Fruit fly (Drosophila melanogaster) whole organism, wandering third instar larva: ENCODE measurements around the gene Gas8.

Experiments
- Abd-B ChIP-seq: fragments of >200 bp; optimal IDR thresholded peaks from 2 replicates; lab custom pipeline; 2017; ENCODE audit warnings: missing biosample characterization, missing genetic modification characterization
- CG32264 ChIP-seq: fragments of 200-800 bp; sonication (Bioruptor generic); optimal IDR thresholded peaks from 2 replicates; lab custom pipeline; 2016; ENCODE audit warnings: missing biosample characterization, missing genetic modification characterization
- CG9705 ChIP-seq: fragments of 200-800 bp; sonication (Bioruptor generic); optimal IDR thresholded peaks from 2 replicates; lab custom pipeline; 2018; ENCODE audit warnings: missing biosample characterization, mild to moderate bottlenecking, missing genetic modification characterization
- CrebA ChIP-seq: fragments of 200-800 bp; sonication (Bioruptor generic); optimal IDR thresholded peaks from 2 replicates; lab custom pipeline; 2016; ENCODE audit warnings: missing biosample characterization, mild to moderate bottlenecking, missing genetic modification characterization, borderline replicate concordance
- Dfd ChIP-seq: fragments of >200 bp; optimal IDR thresholded peaks from 2 replicates; lab custom pipeline; 2017; ENCODE audit warnings: missing biosample characterization, missing genetic modification characterization
- Dif ChIP-seq: fragments of 200-275, 200-300 bp; sonication (Bioruptor generic); optimal IDR thresholded peaks from 2 replicates; lab custom pipeline; 2018; ENCODE audit warnings: missing biosample characterization, missing genetic modification characterization; ENCODE audit not compliant: partially characterized antibody
- HLH106 ChIP-seq: fragments of 200-800 bp; optimal IDR thresholded peaks from 3 replicates; lab custom pipeline; 2019; ENCODE audit warnings: missing biosample characterization, mild to moderate bottlenecking, missing genetic modification characterization, moderate library complexity
- Hnf4 ChIP-seq: fragments of 200-800 bp; sonication (Bioruptor generic); optimal IDR thresholded peaks from 2 replicates; lab custom pipeline; 2016; ENCODE audit warnings: missing biosample characterization, mild to moderate bottlenecking, missing genetic modification characterization
- Hr78 ChIP-seq: fragments of >200 bp; optimal IDR thresholded peaks from 2 replicates; lab custom pipeline; 2017; ENCODE audit warnings: missing biosample characterization, missing genetic modification characterization
- Hr83 ChIP-seq: fragments of 200-300 bp; sonication (Bioruptor generic); optimal IDR thresholded peaks from 2 replicates; lab custom pipeline; 2016; ENCODE audit warnings: missing biosample characterization, mild to moderate bottlenecking, missing genetic modification characterization, moderate library complexity; ENCODE audit not compliant: poor library complexity, severe bottlenecking
- Jra ChIP-seq: sonication (Bioruptor generic); optimal IDR thresholded peaks from 2 replicates; lab custom pipeline; 2016; ENCODE audit warnings: missing biosample characterization, missing genetic modification characterization
- Myc ChIP-seq: fragments of >200 bp; optimal IDR thresholded peaks from 2 replicates; lab custom pipeline; 2017
- OdsH ChIP-seq: fragments of 200-800 bp; sonication (Bioruptor generic); optimal IDR thresholded peaks from 2 replicates; lab custom pipeline; 2016; ENCODE audit warnings: missing biosample characterization, mild to moderate bottlenecking, missing genetic modification characterization
- Rel ChIP-seq, 2 experiments: fragments of 200-800 bp; sonication (Bioruptor generic) in 1 of 2; optimal IDR thresholded peaks; 2 replicates in 1 of 2; 3 replicates in 1 of 2; lab custom pipeline; 2016 to 2019; ENCODE audit warnings: mild to moderate bottlenecking in 2 of 2, missing biosample characterization in 2 of 2, missing genetic modification characterization in 2 of 2, moderate library complexity in 1 of 2
- Sp1 ChIP-seq: fragments of 200-800 bp; sonication (Bioruptor generic); optimal IDR thresholded peaks from 3 replicates; lab custom pipeline; 2019; ENCODE audit warnings: missing biosample characterization, mild to moderate bottlenecking, missing genetic modification characterization, moderate library complexity
- Vsx2 ChIP-seq: fragments of 200-300, 225-300 bp; sonication (Bioruptor generic); optimal IDR thresholded peaks from 2 replicates; lab custom pipeline; 2018; ENCODE audit warnings: missing biosample characterization, missing genetic modification characterization; ENCODE audit not compliant: partially characterized antibody
- brk ChIP-seq: fragments of 200-800 bp; sonication (Bioruptor generic); optimal IDR thresholded peaks from 2 replicates; lab custom pipeline; 2016; ENCODE audit warnings: missing biosample characterization, mild to moderate bottlenecking, missing genetic modification characterization
- dmrt93B ChIP-seq: fragments of 200-800 bp; sonication (Bioruptor generic); optimal IDR thresholded peaks from 2 replicates; lab custom pipeline; 2018; ENCODE audit warnings: missing biosample characterization, mild to moderate bottlenecking, missing genetic modification characterization
- dsf ChIP-seq: sonication (Bioruptor generic); optimal IDR thresholded peaks from 2 replicates; lab custom pipeline; 2016; ENCODE audit warnings: missing biosample characterization, missing genetic modification characterization, borderline replicate concordance
- ey ChIP-seq: fragments of 200-800 bp; sonication (Bioruptor generic); optimal IDR thresholded peaks from 2 replicates; lab custom pipeline; 2016; ENCODE audit warnings: missing biosample characterization, missing genetic modification characterization
- foxo ChIP-seq, 2 experiments: fragments of 200-800 bp; sonication (Bioruptor generic); optimal IDR thresholded peaks; 2 replicates in 1 of 2; 3 replicates in 1 of 2; lab custom pipeline; 2016 to 2017; ENCODE audit warnings: missing biosample characterization in 2 of 2, missing genetic modification characterization in 2 of 2
- fru ChIP-seq: fragments of 200-800 bp; sonication (Bioruptor generic); optimal IDR thresholded peaks from 3 replicates; lab custom pipeline; 2016; ENCODE audit warnings: missing biosample characterization, mild to moderate bottlenecking, missing genetic modification characterization
- h ChIP-seq: fragments of 200-800 bp; sonication (Bioruptor generic); optimal IDR thresholded peaks from 3 replicates; lab custom pipeline; 2016; ENCODE audit warnings: missing biosample characterization, mild to moderate bottlenecking, missing genetic modification characterization
- jim ChIP-seq: fragments of 175-275, 200-325 bp; sonication (Bioruptor generic); optimal IDR thresholded peaks from 2 replicates; lab custom pipeline; 2016; ENCODE audit warnings: missing biosample characterization, mild to moderate bottlenecking, missing genetic modification characterization
- lola ChIP-seq: fragments of >200 bp; optimal IDR thresholded peaks from 2 replicates; lab custom pipeline; 2017; ENCODE audit warnings: missing biosample characterization, missing genetic modification characterization
- pan ChIP-seq: fragments of >200 bp; optimal IDR thresholded peaks from 2 replicates; lab custom pipeline; 2017
- psq ChIP-seq: fragments of 200-800 bp; sonication (Bioruptor generic); optimal IDR thresholded peaks from 3 replicates; lab custom pipeline; 2017; ENCODE audit warnings: missing biosample characterization, mild to moderate bottlenecking, missing genetic modification characterization, moderate library complexity
- rgr ChIP-seq: fragments of 200-800 bp; sonication (Bioruptor generic); optimal IDR thresholded peaks from 3 replicates; lab custom pipeline; 2016; ENCODE audit warnings: missing biosample characterization, mild to moderate bottlenecking, missing genetic modification characterization
- sage ChIP-seq: fragments of 200-800 bp; sonication (Bioruptor generic); optimal IDR thresholded peaks from 2 replicates; lab custom pipeline; 2016; ENCODE audit warnings: missing biosample characterization, mild to moderate bottlenecking, missing genetic modification characterization
- sv ChIP-seq: fragments of 200-800 bp; sonication (Bioruptor generic); optimal IDR thresholded peaks from 3 replicates; lab custom pipeline; 2016; ENCODE audit warnings: missing biosample characterization, missing genetic modification characterization
- woc ChIP-seq: sonication (Bioruptor generic); optimal IDR thresholded peaks from 2 replicates; lab custom pipeline; 2016; ENCODE audit warnings: missing biosample characterization, mild to moderate bottlenecking, missing genetic modification characterization

Gene Gas8

DNA sequence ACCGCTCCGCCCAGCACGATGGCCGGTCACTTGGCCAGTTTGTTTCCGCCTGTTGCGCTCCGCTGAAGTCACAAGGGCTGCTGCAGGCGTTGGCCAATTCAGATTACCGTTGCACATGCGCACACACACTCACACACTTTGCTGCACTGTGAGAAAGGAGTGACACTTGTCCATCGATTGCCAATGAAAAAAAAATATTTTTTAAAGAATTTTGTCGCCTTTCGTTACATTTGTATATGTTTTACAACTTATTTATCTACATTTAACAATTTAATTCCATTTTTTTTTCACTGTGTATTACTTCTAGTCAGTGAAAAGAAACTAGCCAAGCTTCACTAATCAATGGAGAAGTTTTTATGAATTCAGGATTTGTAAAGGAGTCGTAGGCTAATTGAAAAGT lies 28.6 kb downstream of the Gas8 start (continued):
- no peak for TF ChIP-seq Abd-B (GFP tag; lab: Kevin White, UChicago)
- TF ChIP-seq CG32264: no peak
- TF ChIP-seq Myc: no peak
- TF ChIP-seq sv (GFP tag; lab: Kevin White, UChicago): no peak
- no peak for TF ChIP-seq Vsx2
- TF ChIP-seq jim (GFP tag; lab: Kevin White, UChicago): no peak
- no peak for TF ChIP-seq Dfd (GFP tag; lab: Kevin White, UChicago)
- TF ChIP-seq foxo (GFP tag; optimal IDR thresholded peaks at IDR 0.05; lab: Kevin White, UChicago): peak in 1 of 2 experiments; percentile 69
- TF ChIP-seq lola (GFP tag; lab: Kevin White, UChicago): no peak
- no peak for TF ChIP-seq Rel (GFP tag; optimal IDR thresholded peaks at IDR 0.05; lab: Kevin White, UChicago)
- no peak for TF ChIP-seq Rel (tag; optimal IDR thresholded peaks at IDR 0.05; lab: Kevin White, UChicago)
- no peak for TF ChIP-seq pan

DNA sequence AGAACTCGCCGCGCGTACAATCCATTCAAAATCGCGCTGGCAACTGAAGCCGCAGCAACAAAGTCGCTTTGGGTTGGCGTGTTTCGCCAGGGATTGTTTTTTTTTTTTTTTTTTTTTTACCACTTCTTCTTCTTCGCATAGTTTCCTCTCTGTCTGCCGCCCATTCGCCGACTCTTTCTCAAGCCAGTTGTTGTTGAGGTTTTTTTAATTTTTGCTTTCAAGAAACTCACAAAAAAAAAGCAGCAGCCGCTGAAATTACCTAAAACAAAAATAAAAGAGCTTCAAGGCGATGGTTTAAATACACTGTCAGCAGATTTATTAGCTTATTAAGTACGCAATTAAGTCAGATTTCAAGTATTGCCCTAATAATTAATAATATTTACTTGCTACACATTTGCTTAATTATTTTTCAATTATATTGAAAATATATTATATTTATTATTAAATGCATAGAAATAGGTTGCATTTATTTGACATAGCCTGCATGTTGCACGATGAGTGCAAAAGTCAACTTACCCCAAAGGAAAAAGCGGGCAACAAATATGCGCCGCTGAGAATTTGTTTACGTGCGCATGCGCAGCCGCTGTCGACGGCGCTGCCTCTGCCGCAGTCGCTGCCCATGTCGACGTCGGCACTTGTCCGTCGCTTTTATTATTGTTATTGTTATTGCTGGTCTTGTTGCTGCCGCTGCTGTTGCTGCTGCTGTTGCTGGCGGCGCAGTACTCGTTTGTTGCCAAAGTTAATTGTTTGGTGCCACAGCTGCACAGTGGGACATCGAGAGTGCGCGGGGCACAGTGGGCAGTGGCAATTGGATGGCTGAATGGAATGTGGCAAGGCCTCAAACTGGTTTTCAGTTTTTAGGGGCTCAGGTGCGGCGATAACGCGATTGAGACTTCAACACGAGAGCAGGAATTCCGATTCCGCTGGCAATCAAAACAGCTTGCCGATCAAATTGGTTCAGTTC lies 29.9 kb downstream of the Gas8 start, which contains the start of gene CG12206:
Gene CG12206 (minus strand): TSS at position 49 of the 964 bp plus-strand sequence.
- TF ChIP-seq Abd-B (GFP tag; lab: Kevin White, UChicago): no peak
- TF ChIP-seq fru (GFP tag; lab: Kevin White, UChicago): peak; percentile 35
- peak; percentile 47 for TF ChIP-seq Dfd (GFP tag; lab: Kevin White, UChicago)
- peak; percentile 61 for TF ChIP-seq psq (GFP tag; lab: Kevin White, UChicago)
- peak; percentile 70 for TF ChIP-seq Dif (GFP tag; lab: Kevin White, UChicago)
- peak; percentile 56 for TF ChIP-seq CG9705
- TF ChIP-seq Sp1 (GFP tag; lab: Kevin White, UChicago): peak; percentile 89
- peak; percentile 65 for TF ChIP-seq woc (GFP tag; lab: Kevin White, UChicago)
- peak; percentile 87 for TF ChIP-seq HLH106 (tag; lab: Kevin White, UChicago)
- TF ChIP-seq jim (GFP tag; lab: Kevin White, UChicago): peak; percentile 60
- TF ChIP-seq sage (GFP tag; lab: Kevin White, UChicago): no peak
- peak; percentile 61 for TF ChIP-seq dmrt93B
- TF ChIP-seq h (GFP tag; lab: Kevin White, UChicago): peak; percentile 38
- TF ChIP-seq Rel (GFP tag; optimal IDR thresholded peaks at IDR 0.05; lab: Kevin White, UChicago): no peak
- TF ChIP-seq Rel (tag; optimal IDR thresholded peaks at IDR 0.05; lab: Kevin White, UChicago): peak; percentile 49
- no peak for TF ChIP-seq pan
- TF ChIP-seq foxo (GFP tag; optimal IDR thresholded peaks at IDR 0.05; lab: Kevin White, UChicago): peak in 1 of 2 experiments; percentile 60
- no peak for TF ChIP-seq OdsH (GFP tag; lab: Kevin White, UChicago)
- TF ChIP-seq rgr (GFP tag; lab: Kevin White, UChicago): peak; percentile 49

DNA sequence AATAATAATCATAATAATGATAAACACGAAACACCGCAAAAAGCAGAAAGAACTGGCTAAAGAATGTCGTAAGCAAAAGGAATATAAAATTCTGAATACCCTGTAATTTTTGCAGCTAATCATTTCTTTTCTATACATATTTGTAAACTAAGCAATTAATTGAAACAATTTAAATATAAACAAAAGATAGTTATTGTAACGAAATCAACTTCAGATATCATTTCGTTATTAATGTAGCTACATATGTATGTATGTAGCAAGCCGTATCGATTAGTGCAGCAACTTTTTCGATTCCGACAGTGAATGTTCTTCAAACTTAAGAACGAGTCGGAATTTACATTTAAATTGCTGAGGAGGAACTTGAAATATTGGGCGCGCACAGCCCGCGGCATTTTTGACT lies 31.0 kb downstream of the Gas8 start:
- TF ChIP-seq Jra: no peak
- TF ChIP-seq HLH106 (tag; lab: Kevin White, UChicago): peak; percentile 44
- TF ChIP-seq h (GFP tag; lab: Kevin White, UChicago): peak; percentile 24
- peak; percentile 61 for TF ChIP-seq psq (GFP tag; lab: Kevin White, UChicago)
- TF ChIP-seq Abd-B (GFP tag; lab: Kevin White, UChicago): no peak
- TF ChIP-seq Sp1 (GFP tag; lab: Kevin White, UChicago): peak; percentile 21
- no peak for TF ChIP-seq CG32264
- TF ChIP-seq fru (GFP tag; lab: Kevin White, UChicago): peak; percentile 10
- no peak for TF ChIP-seq brk (GFP tag; lab: Kevin White, UChicago)
- peak; percentile 77 for TF ChIP-seq woc (GFP tag; lab: Kevin White, UChicago)
- TF ChIP-seq dsf: no peak
- TF ChIP-seq foxo (GFP tag; optimal IDR thresholded peaks at IDR 0.05; lab: Kevin White, UChicago): peak in 1 of 2 experiments; percentile 25
- TF ChIP-seq ey: peak; percentile 4
- TF ChIP-seq Hnf4 (GFP tag; lab: Kevin White, UChicago): peak; percentile 51
- peak; percentile 27 for TF ChIP-seq rgr (GFP tag; lab: Kevin White, UChicago)

DNA sequence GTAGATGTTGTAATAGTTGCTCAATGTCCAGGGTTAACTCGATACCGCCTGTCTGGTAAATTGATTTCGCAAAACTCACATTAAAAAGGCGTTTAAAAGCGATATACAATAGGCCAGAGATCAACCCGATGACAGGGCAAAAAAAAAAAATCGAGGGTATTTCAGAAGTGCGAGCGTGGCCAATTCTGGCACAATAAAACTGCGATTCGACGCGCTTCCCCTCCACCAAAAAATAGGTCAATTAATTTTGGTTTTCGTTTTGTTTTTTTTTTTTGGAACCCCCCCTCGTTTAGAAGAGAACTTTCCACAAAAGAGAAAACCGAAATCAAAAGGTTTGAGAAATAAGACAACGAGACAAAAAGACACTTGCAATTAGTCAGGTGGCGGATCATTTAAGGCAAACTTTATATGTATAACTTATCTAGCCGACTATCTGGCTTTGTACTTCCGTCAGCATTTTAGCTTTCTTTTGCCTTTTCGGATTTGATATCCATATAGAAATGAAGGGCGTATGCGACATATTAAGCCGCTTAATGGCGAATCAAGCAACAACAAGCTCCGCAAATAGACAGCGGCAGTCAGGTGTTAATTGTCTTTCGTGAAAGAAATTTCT lies 34.1 kb downstream of the Gas8 start:
- TF ChIP-seq woc (GFP tag; lab: Kevin White, UChicago) (no peak), Dfd (GFP tag; lab: Kevin White, UChicago) (no peak), CG32264 (no peak), jim (GFP tag; lab: Kevin White, UChicago) (no peak), CrebA (no peak), Hr83 (GFP tag; lab: Kevin White, UChicago) (no peak), rgr (GFP tag; lab: Kevin White, UChicago) (no peak), Hr78 (GFP tag; lab: Kevin White, UChicago) (no peak), fru (GFP tag; lab: Kevin White, UChicago) (no peak), sage (GFP tag; lab: Kevin White, UChicago) (no peak), OdsH (GFP tag; lab: Kevin White, UChicago) (no peak), Jra (no peak), Hnf4 (GFP tag; lab: Kevin White, UChicago) (no peak)
